Fruit fly (Drosophila melanogaster): ENCODE data around the gene LysS.
"Not testable (repeated sequence)": the region's sequence is repeated elsewhere in the genome, so short reads cannot be mapped to it uniquely, and the experiment has no call there.

DNA sequence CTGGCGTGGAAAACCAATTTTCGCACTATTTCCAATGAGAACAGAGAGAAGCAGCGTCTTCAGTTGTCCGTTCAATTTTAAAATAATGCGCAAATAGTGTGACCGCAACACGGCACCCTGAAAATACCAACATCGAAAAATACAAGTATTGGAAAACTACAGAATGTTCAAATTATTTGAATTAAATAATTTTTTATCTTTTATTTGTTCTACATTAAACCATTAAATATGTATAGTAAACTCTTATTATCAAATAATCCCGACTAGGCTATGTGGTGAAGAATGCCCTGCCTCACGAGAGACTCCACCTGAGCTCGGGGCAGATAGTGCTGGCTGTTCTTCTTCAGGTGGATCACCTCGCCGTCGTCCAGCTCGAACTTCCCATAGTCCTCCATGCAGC lies 18.3 kb downstream of the LysS start, which contains the start of gene Klp61F:
- TF ChIP-seq CG32121 (GFP tag; IDR thresholded peaks at IDR 0.05); CG4496 (GFP tag; IDR thresholded peaks at IDR 0.05); CG8159 (tag; optimal IDR thresholded peaks at IDR 0.05); Pif1B (GFP tag; optimal IDR thresholded peaks at IDR 0.05); CG14655 (GFP tag; optimal IDR thresholded peaks at IDR 0.05); CG8301 (tag; optimal IDR thresholded peaks at IDR 0.05); Ets98B (GFP tag; IDR thresholded peaks at IDR 0.05); fd96Ca (GFP tag; IDR thresholded peaks at IDR 0.05); CG13204 (GFP tag; optimal IDR thresholded peaks at IDR 0.05); CG15710 (tag; optimal IDR thresholded peaks at IDR 0.05); D1 (tag; optimal IDR thresholded peaks at IDR 0.05): not testable (repeated sequence)

Data from whole organism, pupa.